Worm (Caenorhabditis elegans) whole organism, L4 larva: ENCODE data around the gene C02B8.3.

ENCODE experiments used
- F26F4.8 ChIP-seq: fragments of 200-800 bp; sonication (Bioruptor generic); conservative IDR thresholded peaks from 2 replicates; pipeline ENCODE4 v1.3.6; 2022; ENCODE audit warnings: missing genetic modification characterization, missing compliant biosample characterization
- R02D3.7 ChIP-seq: fragments of 150-350 bp; sonication (generic microtip); optimal IDR thresholded peaks from 3 replicates; lab custom pipeline; 2014; ENCODE audit warnings: missing biosample characterization, missing genetic modification characterization
- aha-1 ChIP-seq: fragments of 150-350 bp; peaks from one replicate; lab custom pipeline; 2014; ENCODE audit warnings: missing biosample characterization, missing genetic modification characterization
- aly-2 ChIP-seq: sonication (generic microtip); optimal IDR thresholded peaks from 2 replicates; lab custom pipeline; 2018; ENCODE audit warnings: missing biosample characterization, missing genetic modification characterization
- arid-1 ChIP-seq: fragments of 200-800 bp; sonication (Bioruptor generic); conservative IDR thresholded peaks from 2 replicates; pipeline ENCODE4 v1.3.6; 2022; ENCODE audit warnings: missing genetic modification reagents, missing genetic modification characterization, missing compliant biosample characterization
- attf-4 ChIP-seq: sonication (generic microtip); optimal IDR thresholded peaks from 3 replicates; lab custom pipeline; 2017; ENCODE audit warnings: missing biosample characterization, missing genetic modification characterization
- ceh-20 ChIP-seq: fragments of 200-800 bp; sonication (Bioruptor generic); IDR thresholded peaks from 2 replicates; pipeline ENCODE4 v1.3.6; 2022; ENCODE audit warnings: missing genetic modification reagents, missing genetic modification characterization, missing compliant biosample characterization
- ceh-44 ChIP-seq: fragments of 200-800 bp; sonication (Bioruptor generic); IDR thresholded peaks from 2 replicates; pipeline ENCODE4 v1.3.6; 2022; ENCODE audit warnings: missing genetic modification reagents, missing genetic modification characterization, missing compliant biosample characterization
- ceh-62 ChIP-seq: sonication (generic microtip); optimal IDR thresholded peaks from 2 replicates; lab custom pipeline; 2017; ENCODE audit warnings: missing biosample characterization, missing genetic modification characterization
- ceh-82 ChIP-seq: sonication (generic microtip); optimal IDR thresholded peaks from 2 replicates; lab custom pipeline; 2017; ENCODE audit warnings: missing biosample characterization, missing genetic modification characterization
- ces-1 ChIP-seq: fragments of 150-350 bp; sonication (generic microtip); optimal IDR thresholded peaks from 4 replicates; lab custom pipeline; 2014; ENCODE audit warnings: missing biosample characterization, missing genetic modification reagents, missing genetic modification characterization
- ctbp-1 ChIP-seq: fragments of 200-800 bp; sonication (Bioruptor generic); IDR thresholded peaks from 2 replicates; pipeline ENCODE4 v1.3.6; 2022; ENCODE audit warnings: missing genetic modification reagents, missing genetic modification characterization, missing compliant biosample characterization
- daf-19 ChIP-seq: fragments of 200-800 bp; sonication (Bioruptor generic); conservative IDR thresholded peaks from 2 replicates; pipeline ENCODE4 v1.3.6; 2022; ENCODE audit warnings: missing genetic modification characterization, missing compliant biosample characterization
- daf-8 ChIP-seq: fragments of 200-800 bp; sonication (Bioruptor generic); IDR thresholded peaks from 2 replicates; pipeline ENCODE4 v1.3.6; 2022; ENCODE audit warnings: missing genetic modification characterization, missing compliant biosample characterization
- dmd-6 ChIP-seq: fragments of 200-800 bp; sonication (Bioruptor generic); IDR thresholded peaks from 2 replicates; pipeline ENCODE4 v1.3.6; 2022; ENCODE audit warnings: missing genetic modification reagents, missing genetic modification characterization, missing compliant biosample characterization
- dmd-9 ChIP-seq: fragments of 200-800 bp; sonication (Bioruptor generic); IDR thresholded peaks from 2 replicates; pipeline ENCODE4 v1.3.6; 2022; ENCODE audit warnings: missing genetic modification reagents, missing genetic modification characterization, missing compliant biosample characterization
- dve-1 ChIP-seq: sonication (generic microtip); optimal IDR thresholded peaks from 2 replicates; lab custom pipeline; 2017; ENCODE audit warnings: antibody characterized with exemption, mild to moderate bottlenecking, missing genetic modification characterization, missing compliant biosample characterization; ENCODE audit not compliant: insufficient read depth
- egl-43 ChIP-seq: fragments of 200-800 bp; sonication (Bioruptor generic); IDR thresholded peaks from 2 replicates; pipeline ENCODE4 v1.3.6; 2022; ENCODE audit warnings: missing genetic modification reagents, missing genetic modification characterization, missing compliant biosample characterization
- gei-8 ChIP-seq: fragments of 200-800 bp; sonication (Bioruptor generic); optimal IDR thresholded peaks from 2 replicates; lab custom pipeline; 2018; ENCODE audit warnings: mild to moderate bottlenecking, missing genetic modification characterization, missing compliant biosample characterization
- hlh-11 ChIP-seq: fragments of 200-800 bp; sonication (Bioruptor generic); optimal IDR thresholded peaks from 2 replicates; lab custom pipeline; 2018; ENCODE audit warnings: mild to moderate bottlenecking, missing genetic modification characterization, missing compliant biosample characterization
- hlh-30 ChIP-seq: sonication (generic microtip); optimal IDR thresholded peaks from 2 replicates; lab custom pipeline; 2017; ENCODE audit warnings: antibody characterized with exemption, mild to moderate bottlenecking, missing genetic modification characterization, missing compliant biosample characterization; ENCODE audit not compliant: insufficient read depth
- hmg-1.1 ChIP-seq: fragments of 200-800 bp; sonication (Bioruptor generic); IDR thresholded peaks from 2 replicates; pipeline ENCODE4 v1.3.6; 2022; ENCODE audit warnings: missing genetic modification reagents, missing genetic modification characterization, missing compliant biosample characterization
- lim-7 ChIP-seq: fragments of 200-800 bp; sonication (Bioruptor generic); IDR thresholded peaks from 2 replicates; pipeline ENCODE4 v1.3.6; 2022; ENCODE audit warnings: missing genetic modification characterization, missing compliant biosample characterization
- lin-15B ChIP-seq: fragments of 150-350 bp; sonication (generic microtip); optimal IDR thresholded peaks from 3 replicates; lab custom pipeline; 2014; ENCODE audit warnings: missing biosample characterization, missing genetic modification characterization
- lsy-2 ChIP-seq, 2 experiments: fragments of 150-350 bp in 1 of 2; sonication (generic microtip) in 1 of 2; optimal IDR thresholded peaks; 2 replicates each; lab custom pipeline; 2014 to 2017; ENCODE audit warnings: missing biosample characterization in 2 of 2, missing genetic modification characterization in 2 of 2
- madf-5 ChIP-seq, 2 experiments: fragments of 200-800 bp; sonication (Bioruptor generic); IDR thresholded peaks; 2 replicates each; pipeline ENCODE4 v1.3.6; 2022; ENCODE audit warnings: missing compliant biosample characterization in 2 of 2, missing genetic modification characterization in 2 of 2
- madf-9 ChIP-seq: fragments of 200-800 bp; sonication (Bioruptor generic); conservative IDR thresholded peaks from 2 replicates; pipeline ENCODE4 v1.3.6; 2022; ENCODE audit warnings: missing genetic modification reagents, missing genetic modification characterization, missing compliant biosample characterization
- mep-1 ChIP-seq: fragments of 150-350 bp; sonication (generic microtip); optimal IDR thresholded peaks from 3 replicates; lab custom pipeline; 2014; ENCODE audit warnings: missing biosample characterization, missing genetic modification characterization
- mes-2 ChIP-seq: sonication (generic microtip); optimal IDR thresholded peaks from 2 replicates; lab custom pipeline; 2016; ENCODE audit warnings: missing genotype, mild to moderate bottlenecking, missing genetic modification characterization, missing compliant biosample characterization; ENCODE audit not compliant: poor library complexity, severe bottlenecking
- nhr-102 ChIP-seq: sonication (generic microtip); optimal IDR thresholded peaks from 2 replicates; lab custom pipeline; 2016; ENCODE audit warnings: mild to moderate bottlenecking, missing genetic modification characterization, moderate library complexity, missing compliant biosample characterization
- nhr-11 ChIP-seq: fragments of 150-350 bp; optimal IDR thresholded peaks from 2 replicates; lab custom pipeline; 2014; ENCODE audit warnings: missing biosample characterization, missing genetic modification characterization
- nhr-25 ChIP-seq: sonication (generic microtip); optimal IDR thresholded peaks from 2 replicates; lab custom pipeline; 2017; ENCODE audit warnings: missing genetic modification characterization, mild to moderate bottlenecking, missing compliant biosample characterization, antibody characterized with exemption, moderate library complexity, borderline replicate concordance; ENCODE audit not compliant: insufficient read depth
- nhr-41 ChIP-seq: fragments of 200-800 bp; sonication (Bioruptor generic); IDR thresholded peaks from 2 replicates; pipeline ENCODE4 v1.3.6; 2022; ENCODE audit warnings: missing genetic modification reagents, missing genetic modification characterization, missing compliant biosample characterization
- nhr-6 ChIP-seq: fragments of 150-350 bp; optimal IDR thresholded peaks from 2 replicates; lab custom pipeline; 2014; ENCODE audit warnings: missing biosample characterization, missing genetic modification characterization
- pha-4 ChIP-seq, 2 experiments: fragments of 150-350 bp in 1 of 2; fragments of 200-800 bp in 1 of 2; sonication (Bioruptor generic) in 1 of 2; IDR thresholded peaks in 1 of 2; optimal IDR thresholded peaks in 1 of 2; 2 replicates each; pipeline versions ENCODE4 v1.3.6 to Lab custom; 2014 to 2022; ENCODE audit warnings: missing genetic modification characterization in 2 of 2, missing genetic modification reagents in 2 of 2, missing biosample characterization in 1 of 2, missing compliant biosample characterization in 1 of 2
- php-3 ChIP-seq: fragments of 200-800 bp; sonication (Bioruptor generic); IDR thresholded peaks from 2 replicates; pipeline ENCODE4 v1.3.6; 2022; ENCODE audit warnings: missing genetic modification reagents, missing genetic modification characterization, missing compliant biosample characterization
- rbr-2 ChIP-seq: sonication (generic microtip); optimal IDR thresholded peaks from 2 replicates; lab custom pipeline; 2016; ENCODE audit warnings: missing genotype, missing genetic modification characterization, missing compliant biosample characterization
- snpc-1.2 ChIP-seq: fragments of 200-800 bp; sonication (Bioruptor generic); IDR thresholded peaks from 2 replicates; pipeline ENCODE4 v1.3.6; 2022; ENCODE audit warnings: missing genetic modification reagents, missing genetic modification characterization, missing compliant biosample characterization
- spr-1 ChIP-seq: sonication (generic microtip); optimal IDR thresholded peaks from 2 replicates; lab custom pipeline; 2016; ENCODE audit warnings: mild to moderate bottlenecking, missing genetic modification characterization, missing compliant biosample characterization
- spr-3 ChIP-seq: fragments of 200-800 bp; sonication (Bioruptor generic); optimal IDR thresholded peaks from 2 replicates; lab custom pipeline; 2018; ENCODE audit warnings: mild to moderate bottlenecking, missing genetic modification characterization, missing compliant biosample characterization
- unc-62 ChIP-seq, 3 experiments: fragments of 150-350 bp in 1 of 3; sonication (generic microtip); optimal IDR thresholded peaks in 2 of 3; peaks in 1 of 3; 1 replicate in 1 of 3; 2 replicates in 2 of 3; lab custom pipeline; 2014 to 2017; ENCODE audit warnings: missing biosample characterization in 3 of 3, missing genetic modification characterization in 3 of 3, missing genetic modification reagents in 3 of 3, missing genotype in 1 of 3
- zfp-3 ChIP-seq: fragments of 200-800 bp; sonication (Bioruptor generic); conservative IDR thresholded peaks from 2 replicates; pipeline ENCODE4 v1.3.6; 2022; ENCODE audit warnings: missing genetic modification reagents, missing genetic modification characterization, missing compliant biosample characterization

C02B8.3 gene

ce11 chrX:8156502-8156901 is 17.3 kb downstream of the C02B8.3 start (continued):
- TF ChIP-seq aly-2 (tag; lab: Kevin White, UChicago): no peak
- no peak for TF ChIP-seq daf-8 (GFP tag; lab: Robert Waterston, UW)
- peak; percentile 2 for TF ChIP-seq aha-1
- no peak for TF ChIP-seq R02D3.7 (tag; lab: Kevin White, UChicago)
- peak; percentile 71; the same call in 1 of the 2 replicates for TF ChIP-seq pha-4 (GFP tag; IDR thresholded peaks at IDR 0.05; lab: Robert Waterston, UW)
- TF ChIP-seq pha-4 (tag; optimal IDR thresholded peaks at IDR 0.05; lab: Kevin White, UChicago): no peak
- no peak for TF ChIP-seq dmd-9 (GFP tag; lab: Robert Waterston, UW)
- TF ChIP-seq ceh-62 (tag; lab: Kevin White, UChicago): no peak
- TF ChIP-seq daf-19: no peak
- TF ChIP-seq madf-5 (GFP tag; IDR thresholded peaks at IDR 0.05; lab: Robert Waterston, UW): 0 out of 4 replicates have a peak, but pooled peaks of 1 of the 2 experiments have one; percentile 25
- peak; percentile 7 for TF ChIP-seq hmg-1.1 (GFP tag; lab: Robert Waterston, UW)
- TF ChIP-seq egl-43 (GFP tag; lab: Robert Waterston, UW): peak; percentile 78
- TF ChIP-seq mes-2 (tag; lab: Kevin White, UChicago): peak; percentile 72
- TF ChIP-seq F26F4.8 (GFP tag; lab: Robert Waterston, UW): 0 out of 2 replicates have a peak, but pooled peaks have one; percentile 61

ce11 chrX:8157132-8157531 is 17.9 kb downstream of the C02B8.3 start:
- TF ChIP-seq hmg-1.1 (GFP tag; lab: Robert Waterston, UW): peak; percentile 13; the same call in 1 of the 2 replicates
- 0 out of 2 replicates have a peak, but pooled peaks have one; percentile 21 for TF ChIP-seq madf-9 (GFP tag; lab: Robert Waterston, UW)
- no peak for TF ChIP-seq attf-4 (tag; lab: Kevin White, UChicago)
- TF ChIP-seq mep-1 (tag; lab: Kevin White, UChicago): peak; percentile 74
- TF ChIP-seq lsy-2 (tag; optimal IDR thresholded peaks at IDR 0.05; lab: Kevin White, UChicago): peak; percentile 20 to 57
- TF ChIP-seq hlh-11 (tag; lab: Kevin White, UChicago): peak; percentile 55
- TF ChIP-seq ceh-20 (GFP tag; lab: Robert Waterston, UW): no peak
- no peak for TF ChIP-seq zfp-3 (GFP tag; lab: Robert Waterston, UW)
- TF ChIP-seq dmd-6 (GFP tag; lab: Robert Waterston, UW): peak; percentile 27; the same call in 1 of the 2 replicates
- TF ChIP-seq lin-15B (tag; lab: Kevin White, UChicago): no peak
- TF ChIP-seq hlh-30 (tag; lab: Kevin White, UChicago): peak; percentile 38
- no peak for TF ChIP-seq lim-7 (GFP tag; lab: Robert Waterston, UW)
- TF ChIP-seq mes-2 (tag; lab: Kevin White, UChicago): peak; percentile 61
- TF ChIP-seq daf-19: no peak
- peak; percentile 83 for TF ChIP-seq dve-1
- TF ChIP-seq rbr-2: peak; percentile 53
- TF ChIP-seq madf-5 (GFP tag; IDR thresholded peaks at IDR 0.05; lab: Robert Waterston, UW): no peak
- TF ChIP-seq nhr-102 (tag; lab: Kevin White, UChicago): peak; percentile 24
- TF ChIP-seq aha-1: peak; percentile 94
- peak in 1 of 2 experiments; percentile 51 for TF ChIP-seq unc-62 (GFP tag; optimal IDR thresholded peaks at IDR 0.05 in 1 of 2; lab: Kevin White, UChicago)
- TF ChIP-seq unc-62 (tag; optimal IDR thresholded peaks at IDR 0.05; lab: Kevin White, UChicago): no peak
- TF ChIP-seq spr-1 (tag; lab: Kevin White, UChicago): no peak
- TF ChIP-seq arid-1 (GFP tag; lab: Robert Waterston, UW): no peak
- TF ChIP-seq nhr-6 (tag; lab: Kevin White, UChicago): no peak
- TF ChIP-seq egl-43 (GFP tag; lab: Robert Waterston, UW): no peak

- TF ChIP-seq nhr-11 (tag; lab: Kevin White, UChicago) (no peak), ceh-44 (GFP tag; lab: Robert Waterston, UW) (no peak), aly-2 (tag; lab: Kevin White, UChicago) (no peak), snpc-1.2 (GFP tag; lab: Robert Waterston, UW) (no peak), ces-1 (GFP tag; lab: Kevin White, UChicago) (no peak), ctbp-1 (GFP tag; lab: Robert Waterston, UW) (no peak), rbr-2 (peak; percentile 44), lin-15B (tag; lab: Kevin White, UChicago) (no peak), spr-3 (GFP tag; lab: Kevin White, UChicago) (no peak), php-3 (GFP tag; lab: Robert Waterston, UW) (no peak), mes-2 (tag; lab: Kevin White, UChicago) (peak; percentile 51), nhr-25 (no peak), ceh-20 (GFP tag; lab: Robert Waterston, UW) (no peak), hmg-1.1 (GFP tag; lab: Robert Waterston, UW) (peak; percentile 30; the same call in 1 of the 2 replicates), gei-8 (no peak), nhr-41 (GFP tag; lab: Robert Waterston, UW) (no peak), ceh-82 (tag; lab: Kevin White, UChicago) (no peak), nhr-6 (tag; lab: Kevin White, UChicago) (peak; percentile 4)
Observed at ce11 chrX:8158975-8159813, 19.9 kb downstream of the C02B8.3 start, which contains the start of gene hil-3. hil-3 (plus strand) TSS chrX:8159169.
